Worm (Caenorhabditis elegans): ENCODE results near the gene reps-1.
A peak's percentile ranks its signal among the peaks of the same experiment; 100 is the strongest.

The reps-1 gene

ce11 chrV:18980980-18981529, 9.2 kb downstream of the reps-1 start, which contains the start of the genes mrps-35 and sws-1 (continued):
- no peak for TF ChIP-seq ztf-6 (GFP tag; IDR thresholded peaks at IDR 0.05)
- no peak for TF ChIP-seq Y53F4B.3 (GFP tag; IDR thresholded peaks at IDR 0.05)
- no peak for TF ChIP-seq sptf-2 (GFP tag; optimal IDR thresholded peaks at IDR 0.05)
- TF ChIP-seq B0035.1 (tag; optimal IDR thresholded peaks at IDR 0.05): no peak
- no peak for TF ChIP-seq repo-1 (tag; optimal IDR thresholded peaks at IDR 0.05)
- TF ChIP-seq somi-1 (GFP tag; optimal IDR thresholded peaks at IDR 0.05): no peak
- TF ChIP-seq akir-1 (GFP tag; optimal IDR thresholded peaks at IDR 0.05): no peak
- no peak for TF ChIP-seq chd-7 (tag; optimal IDR thresholded peaks at IDR 0.05)
- TF ChIP-seq snpc-1.1 (tag; optimal IDR thresholded peaks at IDR 0.05; ENCODE audit: insufficient read depth): no peak
- TF ChIP-seq Y95B8A.8 (GFP tag; IDR thresholded peaks at IDR 0.05): 0 out of 2 replicates have a peak, but pooled peaks have one; percentile 33
- TF ChIP-seq B0336.3 (GFP tag; IDR thresholded peaks at IDR 0.05): no peak
- TF ChIP-seq rpc-1 (optimal IDR thresholded peaks at IDR 0.05): no peak
- no peak for TF ChIP-seq rpc-1 (tag; optimal IDR thresholded peaks at IDR 0.05)
- no peak for TF ChIP-seq egl-44 (GFP tag; IDR thresholded peaks at IDR 0.05)
- peak; percentile 11 for TF ChIP-seq athp-1 (tag; optimal IDR thresholded peaks at IDR 0.05)
- peak; percentile 85 for TF ChIP-seq ZK185.1 (tag; optimal IDR thresholded peaks at IDR 0.05; ENCODE audit: poor library complexity, severe bottlenecking)
- peak; percentile 22 for TF ChIP-seq tlf-1 (GFP tag; optimal IDR thresholded peaks at IDR 0.05)
- TF ChIP-seq T26A5.8 (tag; optimal IDR thresholded peaks at IDR 0.05): no peak
- no peak for TF ChIP-seq gei-17 (GFP tag; optimal IDR thresholded peaks at IDR 0.05)
- no peak for TF ChIP-seq ztf-26 (tag; optimal IDR thresholded peaks at IDR 0.05)
- TF ChIP-seq zim-3 (tag; optimal IDR thresholded peaks at IDR 0.05): no peak
- no peak for TF ChIP-seq die-1 (tag; optimal IDR thresholded peaks at IDR 0.05)
- TF ChIP-seq dox-1 (GFP tag; IDR thresholded peaks at IDR 0.05): peak; percentile 78
- TF ChIP-seq attf-5 (GFP tag; optimal IDR thresholded peaks at IDR 0.05): no peak
- TF ChIP-seq hmg-20 (GFP tag; IDR thresholded peaks at IDR 0.05): no peak
- TF ChIP-seq B0019.2 (GFP tag; conservative IDR thresholded peaks at IDR 0.05): no peak
- TF ChIP-seq F55B11.4 (tag; optimal IDR thresholded peaks at IDR 0.05; ENCODE audit: borderline replicate concordance, insufficient read depth): no peak
- TF ChIP-seq hlh-12 (tag; optimal IDR thresholded peaks at IDR 0.05): no peak
- no peak for TF ChIP-seq pha-4 (tag; optimal IDR thresholded peaks at IDR 0.05)
- peak in 1 of 2 experiments; percentile 53 for TF ChIP-seq let-607 (tag; optimal IDR thresholded peaks at IDR 0.05)
- TF ChIP-seq unc-62 (GFP tag; optimal IDR thresholded peaks at IDR 0.05): no peak
- TF ChIP-seq lin-54 (GFP tag; optimal IDR thresholded peaks at IDR 0.05): peak; percentile 84
- TF ChIP-seq snpc-4 (GFP tag; optimal IDR thresholded peaks at IDR 0.05): no peak
- peak in 3 of 4 experiments; percentile 4 to 39 (median 19) for TF ChIP-seq snpc-4 (tag; optimal IDR thresholded peaks at IDR 0.05)
- TF ChIP-seq rec-8 (tag; optimal IDR thresholded peaks at IDR 0.05): peak; percentile 11 to 71
- TF ChIP-seq nhr-120 (GFP tag; IDR thresholded peaks at IDR 0.05): no peak
- TF ChIP-seq tbp1 (GFP tag; optimal IDR thresholded peaks at IDR 0.05): peak; percentile 34
- no peak for TF ChIP-seq bed-1 (GFP tag; IDR thresholded peaks at IDR 0.05)
- TF ChIP-seq snpc-1.3 (tag; optimal IDR thresholded peaks at IDR 0.05; ENCODE audit: insufficient read depth): peak; percentile 25
- peak; percentile 61; the same call in 1 of the 2 replicates for TF ChIP-seq ceh-40 (GFP tag; IDR thresholded peaks at IDR 0.05)
- TF ChIP-seq K12H6.12 (tag; optimal IDR thresholded peaks at IDR 0.05): peak; percentile 89
- peak; percentile 23 for TF ChIP-seq atf-7 (tag; optimal IDR thresholded peaks at IDR 0.05)
- TF ChIP-seq madf-8 (GFP tag; conservative IDR thresholded peaks at IDR 0.05): 0 out of 2 replicates have a peak, but pooled peaks have one; percentile 33
- TF ChIP-seq ceh-27 (GFP tag; optimal IDR thresholded peaks at IDR 0.05): peak; percentile 70
- peak; percentile 60 for TF ChIP-seq efl-1 (GFP tag; optimal IDR thresholded peaks at IDR 0.05)
- TF ChIP-seq lsy-27 (tag; optimal IDR thresholded peaks at IDR 0.05; ENCODE audit: borderline replicate concordance, insufficient read depth): no peak
- no peak for TF ChIP-seq ztf-28 (GFP tag; IDR thresholded peaks at IDR 0.05)
- TF ChIP-seq hlh-26 (GFP tag; conservative IDR thresholded peaks at IDR 0.05): no peak

Data from whole organism, young adult.